Fruit fly (Drosophila melanogaster) whole organism, larva: ENCODE measurements around the gene Blimp-1.

Experiments
- noc ChIP-seq: fragments of 200-800 bp; sonication (Bioruptor generic); optimal IDR thresholded peaks from 3 replicates; lab custom pipeline; 2019; ENCODE audit warnings: missing biosample characterization, mild to moderate bottlenecking, missing genetic modification characterization, moderate library complexity

Gene Blimp-1

DNA sequence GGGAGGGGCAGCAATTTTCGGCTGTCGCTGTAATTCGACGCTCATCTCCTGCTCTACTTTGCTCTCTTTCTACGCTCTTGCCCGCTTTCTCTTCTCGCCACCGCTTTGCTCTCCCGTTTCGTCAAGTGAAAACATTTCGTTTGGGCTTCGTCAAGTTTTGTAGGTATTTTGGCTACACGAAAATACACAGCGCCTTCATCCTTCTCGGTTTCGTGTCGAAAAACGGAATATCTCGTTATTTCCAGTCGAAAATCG is 33.9 kb downstream of the Blimp-1 start:
- TF ChIP-seq noc (tag; lab: Kevin White, UChicago): no peak

DNA sequence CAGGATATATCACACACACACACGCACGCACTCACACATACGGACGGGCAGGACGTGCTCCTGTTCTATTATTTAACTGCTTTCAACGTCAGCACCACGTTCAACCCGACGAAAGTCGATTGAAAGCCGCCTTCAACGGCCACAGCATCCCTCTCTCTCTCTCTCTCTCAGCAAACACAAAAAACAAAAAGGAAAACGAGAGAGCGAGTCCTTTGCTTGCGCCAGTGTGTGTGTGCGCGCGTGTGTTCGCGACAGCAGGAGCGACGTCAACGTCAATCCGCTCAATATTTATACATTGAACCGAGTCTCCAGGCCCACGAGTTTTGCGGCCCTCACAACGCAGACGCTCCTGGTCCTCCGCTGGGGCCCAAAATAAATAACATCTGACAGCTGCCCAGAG is 34.7 kb downstream of the Blimp-1 start:
- no peak for TF ChIP-seq noc (tag; lab: Kevin White, UChicago)

DNA sequence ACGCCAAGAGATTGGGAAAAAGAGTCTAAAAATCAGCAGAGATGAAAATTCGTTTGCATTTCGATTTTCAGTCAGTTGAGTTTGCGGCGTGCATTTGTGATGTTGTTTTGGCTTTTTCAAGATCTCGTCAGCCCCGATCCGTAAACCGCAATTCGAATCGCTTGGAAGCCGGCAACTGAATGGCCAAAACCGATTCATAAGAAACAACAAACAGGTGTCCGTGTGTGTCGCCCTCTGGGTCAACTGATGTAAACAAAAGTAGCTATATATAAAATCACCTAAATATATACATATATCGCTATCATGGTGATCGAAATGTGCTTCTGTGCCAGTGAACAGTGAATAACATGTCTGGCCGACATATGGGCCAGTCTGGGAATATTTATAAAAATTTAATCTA is 36.0 kb downstream of the Blimp-1 start:
- no peak for TF ChIP-seq noc (tag; lab: Kevin White, UChicago)

DNA sequence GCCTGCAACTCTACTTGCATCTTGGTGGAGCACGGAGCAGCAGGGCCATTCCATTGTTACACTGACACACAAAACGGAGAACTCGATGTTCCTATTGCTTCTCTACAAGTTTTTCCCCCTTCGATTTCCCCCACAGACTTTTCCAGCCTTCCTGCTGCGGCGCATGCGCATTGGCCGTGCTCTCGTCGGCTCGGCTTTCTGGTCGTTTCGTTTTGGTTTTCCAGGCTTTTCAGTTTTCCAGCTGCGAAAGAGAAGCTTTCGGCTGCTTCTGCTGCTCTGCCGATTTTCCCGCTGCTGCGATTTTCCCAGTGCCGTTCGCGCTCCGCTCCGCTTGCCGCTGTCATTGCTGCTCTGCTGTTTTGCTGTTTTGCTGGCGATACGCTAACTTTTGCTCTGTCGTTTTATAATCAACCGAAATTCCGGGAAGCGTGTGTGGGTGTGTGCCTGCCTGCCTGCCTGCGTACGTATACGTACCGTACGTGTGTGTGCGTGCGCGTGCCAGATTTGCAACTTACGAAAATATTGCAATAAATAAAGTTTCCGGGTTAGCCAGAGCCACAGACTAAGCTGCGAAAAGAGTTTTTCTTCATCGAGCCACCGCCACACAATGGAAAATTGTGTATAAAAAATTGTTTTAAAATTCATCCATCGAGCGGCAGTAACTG is 47.6 kb downstream of the Blimp-1 start:
- TF ChIP-seq noc (tag; lab: Kevin White, UChicago): no peak

DNA sequence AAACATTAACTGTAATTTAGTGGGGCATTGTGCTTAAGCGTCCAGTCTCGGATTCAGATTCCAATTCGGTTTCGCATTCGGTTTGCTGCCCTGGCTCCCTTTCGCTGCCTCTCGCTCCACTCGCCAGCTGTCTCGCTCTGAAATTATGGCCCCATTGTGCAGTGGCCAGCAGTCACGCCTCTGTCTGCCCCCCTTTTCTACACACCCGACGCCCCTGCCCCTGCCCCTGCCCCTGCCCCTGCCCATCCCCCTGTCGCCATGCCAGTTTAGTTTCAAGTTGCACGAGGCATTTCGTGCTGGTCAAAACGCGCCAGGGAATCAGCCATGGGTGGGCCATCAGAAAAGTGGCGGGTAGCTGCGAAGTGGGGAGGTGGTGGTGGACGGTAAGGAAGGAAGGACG is 55.5 kb downstream of the Blimp-1 start:
- TF ChIP-seq noc (tag; lab: Kevin White, UChicago): no peak

DNA sequence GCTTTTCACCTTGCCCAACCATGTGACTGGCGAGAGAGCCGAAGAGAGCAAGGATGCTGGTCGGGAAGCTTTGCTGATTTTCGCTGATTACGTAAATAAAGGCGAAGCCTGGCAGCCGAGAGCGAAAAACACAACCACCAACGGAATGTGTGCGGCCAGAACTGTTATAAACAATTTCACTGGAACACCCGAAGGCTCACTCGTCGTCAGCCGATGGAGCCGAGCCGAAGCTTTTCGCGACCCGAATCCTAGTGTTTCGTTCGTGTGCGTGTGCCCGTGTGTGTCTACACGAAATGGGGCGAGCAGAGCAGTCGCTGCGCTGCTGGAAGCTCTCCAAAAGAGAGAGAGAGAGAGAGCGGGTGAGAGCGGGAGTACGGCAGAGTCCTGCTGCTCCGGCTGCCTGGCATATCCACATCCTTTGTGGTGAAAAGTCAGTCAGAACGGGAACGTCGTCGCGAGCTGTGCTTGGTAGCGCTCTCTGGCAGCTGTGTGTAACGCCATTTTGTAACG is 60.3 kb downstream of the Blimp-1 start:
- no peak for TF ChIP-seq noc (tag; lab: Kevin White, UChicago)
